Worm (Caenorhabditis elegans): ENCODE data around the gene F11G11.15.

Gene F11G11.15

ce11 chrII:4882498-4882897 lies 7.9 kb downstream of the F11G11.15 start:
- peak; percentile 38 for TF ChIP-seq nhr-25 (tag; optimal IDR thresholded peaks at IDR 0.05)
- no peak for TF ChIP-seq nhr-237 (tag; optimal IDR thresholded peaks at IDR 0.05)
- TF ChIP-seq snpc-4 (tag; optimal IDR thresholded peaks at IDR 0.05), result no peak
- peak; percentile 1 for TF ChIP-seq crh-2 (tag; optimal IDR thresholded peaks at IDR 0.05)
- TF ChIP-seq aly-2 (tag; optimal IDR thresholded peaks at IDR 0.05), result no peak

DNA sequence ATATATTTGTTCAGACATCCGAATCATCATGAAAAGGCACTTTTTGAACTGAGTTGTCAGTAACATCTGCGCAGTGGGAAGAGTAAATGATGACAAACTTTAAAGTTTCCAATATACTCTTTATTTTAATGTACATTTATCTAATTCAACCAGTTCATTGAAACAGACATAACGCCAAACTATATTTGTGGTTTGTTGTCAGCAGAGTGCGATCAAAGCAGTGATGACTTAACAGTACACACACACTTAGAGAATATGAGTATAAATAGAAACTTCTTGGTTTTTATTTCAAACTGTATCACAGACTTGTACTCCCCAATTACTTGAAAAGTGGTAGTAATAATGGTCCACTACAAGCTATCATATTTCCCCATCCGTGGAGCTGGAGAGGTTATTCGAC lies 8.8 kb downstream of the F11G11.15 start, which contains the start of gene gst-8:
Gene gst-8 (plus strand): TSS at position 301 of the 400 bp plus-strand sequence.
- peak; percentile 56 for TF ChIP-seq skn-1 (tag; optimal IDR thresholded peaks at IDR 0.05)
- TF ChIP-seq unc-62 (GFP tag; optimal IDR thresholded peaks at IDR 0.05), result no peak

- TF ChIP-seq crh-2 (tag; optimal IDR thresholded peaks at IDR 0.05), result no peak
- TF ChIP-seq mdl-1 (tag; optimal IDR thresholded peaks at IDR 0.05), result no peak
- TF ChIP-seq ztf-4 (tag; optimal IDR thresholded peaks at IDR 0.05), result no peak
- TF ChIP-seq R02D3.7 (tag; optimal IDR thresholded peaks at IDR 0.05), result no peak
- no peak for TF ChIP-seq skn-1 (tag; optimal IDR thresholded peaks at IDR 0.05)
- no peak for TF ChIP-seq blmp-1 (tag; optimal IDR thresholded peaks at IDR 0.05; ENCODE audit: insufficient read depth)
- TF ChIP-seq lin-13 (GFP tag; optimal IDR thresholded peaks at IDR 0.05), result no peak
- TF ChIP-seq ZK546.5 (tag; optimal IDR thresholded peaks at IDR 0.05), result no peak
- no peak for TF ChIP-seq ceh-16 (tag; optimal IDR thresholded peaks at IDR 0.05)
- TF ChIP-seq nhr-12 (tag; optimal IDR thresholded peaks at IDR 0.05), result no peak
- no peak for TF ChIP-seq peb-1 (tag; optimal IDR thresholded peaks at IDR 0.05)
- no peak for TF ChIP-seq snpc-4 (tag; optimal IDR thresholded peaks at IDR 0.05)
- no peak for TF ChIP-seq sem-4 (tag; optimal IDR thresholded peaks at IDR 0.05)
Measured at ce11 chrII:4884403-4884802, 9.8 kb downstream of the F11G11.15 start.

- TF ChIP-seq nhr-12 (tag; optimal IDR thresholded peaks at IDR 0.05) (no peak), mdl-1 (tag; optimal IDR thresholded peaks at IDR 0.05) (no peak), lsy-2 (tag; optimal IDR thresholded peaks at IDR 0.05) (no peak), ztf-11 (tag; optimal IDR thresholded peaks at IDR 0.05) (no peak), alr-1 (tag; optimal IDR thresholded peaks at IDR 0.05) (no peak), unc-62 (GFP tag; optimal IDR thresholded peaks at IDR 0.05) (no peak), peb-1 (tag; optimal IDR thresholded peaks at IDR 0.05) (no peak), nhr-77 (tag; optimal IDR thresholded peaks at IDR 0.05) (no peak), lin-13 (GFP tag; optimal IDR thresholded peaks at IDR 0.05) (no peak), lin-11 (tag; optimal IDR thresholded peaks at IDR 0.05) (no peak)
Measured at ce11 chrII:4885976-4886375, 11.3 kb downstream of the F11G11.15 start, which contains the start of gene R05F9.7. Gene R05F9.7, plus strand, starts transcription at chrII:4886276.

ce11 chrII:4888527-4889487 lies 14.2 kb downstream of the F11G11.15 start, which contains the start of gene pgm-1:
Gene pgm-1, plus strand, starts transcription at chrII:4889437.
- TF ChIP-seq unc-55 (GFP tag; optimal IDR thresholded peaks at IDR 0.05) (peak; percentile 9), R02D3.7 (tag; optimal IDR thresholded peaks at IDR 0.05) (no peak), mab-5 (tag; optimal IDR thresholded peaks at IDR 0.05) (no peak), ceh-82 (tag; optimal IDR thresholded peaks at IDR 0.05) (no peak), ZK546.5 (tag; optimal IDR thresholded peaks at IDR 0.05) (no peak), lin-11 (tag; optimal IDR thresholded peaks at IDR 0.05) (no peak), dmd-4 (tag; optimal IDR thresholded peaks at IDR 0.05) (no peak), zag-1 (tag; optimal IDR thresholded peaks at IDR 0.05) (no peak), sma-3 (GFP tag; optimal IDR thresholded peaks at IDR 0.05) (no peak), F13H6.1 (tag; optimal IDR thresholded peaks at IDR 0.05) (peak; percentile 52), mdl-1 (tag; optimal IDR thresholded peaks at IDR 0.05) (no peak), C34F6.9 (tag; optimal IDR thresholded peaks at IDR 0.05) (peak; percentile 70), nhr-11 (tag; optimal IDR thresholded peaks at IDR 0.05) (no peak), nhr-237 (tag; optimal IDR thresholded peaks at IDR 0.05) (no peak), sma-9 (GFP tag; optimal IDR thresholded peaks at IDR 0.05) (peak; percentile 45), sma-9 (tag; optimal IDR thresholded peaks at IDR 0.05) (no peak), Y55F3AM.14 (GFP tag; optimal IDR thresholded peaks at IDR 0.05) (no peak), snpc-4 (tag; optimal IDR thresholded peaks at IDR 0.05) (no peak), nhr-10 (tag; optimal IDR thresholded peaks at IDR 0.05) (no peak), gmeb-1 (tag; optimal IDR thresholded peaks at IDR 0.05) (no peak), sem-4 (tag; optimal IDR thresholded peaks at IDR 0.05) (no peak), ztf-1 (GFP tag; conservative IDR thresholded peaks at IDR 0.05) (no peak), mbf-1 (tag; optimal IDR thresholded peaks at IDR 0.05) (no peak), lin-39 (tag; optimal IDR thresholded peaks at IDR 0.05) (no peak), nhr-6 (tag; optimal IDR thresholded peaks at IDR 0.05) (no peak), unc-62 (GFP tag; optimal IDR thresholded peaks at IDR 0.05) (no peak), fos-1 (tag; optimal IDR thresholded peaks at IDR 0.05) (peak; percentile 15), nhr-23 (tag; optimal IDR thresholded peaks at IDR 0.05) (no peak), lin-13 (GFP tag; optimal IDR thresholded peaks at IDR 0.05) (no peak), elt-3 (tag; optimal IDR thresholded peaks at IDR 0.05) (no peak)
